Worm (Caenorhabditis elegans) whole organism, L1 larva: ENCODE data around the gene srxa-7.

Experiments
- dsc-1 ChIP-seq: sonication (generic microtip); optimal IDR thresholded peaks from 2 replicates; lab custom pipeline; 2016; ENCODE audit warnings: mild to moderate bottlenecking, missing genetic modification characterization, missing compliant biosample characterization
- fos-1 ChIP-seq: fragments of 150-350 bp; optimal IDR thresholded peaks from 2 replicates; lab custom pipeline; 2014; ENCODE audit warnings: missing biosample characterization, missing genetic modification characterization

DNA sequence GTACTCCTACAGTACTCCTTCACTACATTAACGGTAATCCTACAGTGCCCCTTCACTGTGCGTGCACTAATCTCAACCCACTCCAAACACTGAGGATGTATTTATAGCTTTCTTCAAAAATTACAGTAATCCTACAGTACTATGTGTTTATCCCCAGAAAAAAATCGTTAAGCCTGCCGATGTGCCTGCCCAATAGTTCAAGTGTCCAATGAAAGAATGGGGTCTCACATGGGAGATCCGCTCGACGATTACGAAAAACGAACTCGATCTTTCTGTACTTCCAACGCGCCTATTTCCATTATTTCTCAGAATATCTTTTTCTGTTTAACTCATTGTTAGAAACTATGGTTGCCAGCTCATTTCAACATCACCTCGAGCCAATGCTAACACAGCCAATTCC lies 49.2 kb upstream of the srxa-7 start, which contains the start of gene nhr-218:
- TF ChIP-seq fos-1 (tag; lab: Kevin White, UChicago) (no peak), dsc-1 (tag; lab: Kevin White, UChicago) (no peak)
